Worm (Caenorhabditis elegans): ENCODE data around the gene C13A10.2.

DNA sequence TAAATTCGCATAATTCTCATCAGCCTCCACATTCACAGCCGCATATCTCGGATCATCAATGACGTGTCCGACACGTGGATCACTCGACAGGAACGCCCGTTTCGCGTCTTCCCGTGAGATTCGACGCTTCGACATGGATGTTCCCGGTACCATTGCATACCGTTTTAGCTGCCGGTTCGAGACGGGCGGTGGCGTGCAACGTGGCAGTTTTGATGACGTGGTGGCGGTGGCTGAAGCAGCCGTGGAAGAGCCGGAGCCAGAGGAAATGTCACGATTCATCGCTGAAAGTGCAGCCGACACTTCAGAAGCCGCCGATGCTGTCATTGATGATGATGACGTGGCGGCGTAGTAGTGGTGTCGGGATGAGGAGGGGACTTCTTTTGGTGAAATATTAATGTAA is 13.7 kb upstream of the C13A10.2 start:
- TF ChIP-seq nhr-237 (tag; optimal IDR thresholded peaks at IDR 0.05), result no peak
- no peak for TF ChIP-seq lin-39 (tag; optimal IDR thresholded peaks at IDR 0.05)

All from whole organism, L3 larva.